Worm (Caenorhabditis elegans) whole organism, L4 larva: ENCODE results near the gene C49F5.13.

ENCODE experiments used
- D1046.2 ChIP-seq: fragments of 200-800 bp; sonication (Bioruptor generic); IDR thresholded peaks from 2 replicates; pipeline ENCODE4 v1.3.6; 2022; ENCODE audit warnings: missing genetic modification characterization, missing compliant biosample characterization
- F26F4.8 ChIP-seq: fragments of 200-800 bp; sonication (Bioruptor generic); conservative IDR thresholded peaks from 2 replicates; pipeline ENCODE4 v1.3.6; 2022; ENCODE audit warnings: missing genetic modification characterization, missing compliant biosample characterization
- F49E8.2 ChIP-seq: sonication (generic microtip); optimal IDR thresholded peaks from 2 replicates; lab custom pipeline; 2016; ENCODE audit warnings: missing compliant biosample characterization, mild to moderate bottlenecking, missing genetic modification characterization, borderline replicate concordance
- Y105C5A.15 ChIP-seq: fragments of 200-800 bp; sonication (Bioruptor generic); IDR thresholded peaks from 2 replicates; pipeline ENCODE4 v1.3.6; 2022; ENCODE audit warnings: missing genetic modification characterization, missing compliant biosample characterization
- Y48G9A.11 ChIP-seq: fragments of 200-800 bp; sonication (Bioruptor generic); IDR thresholded peaks from 2 replicates; pipeline ENCODE4 v1.3.6; 2022; ENCODE audit warnings: missing genetic modification reagents, missing genetic modification characterization, missing compliant biosample characterization
- aha-1 ChIP-seq: fragments of 150-350 bp; peaks from one replicate; lab custom pipeline; 2014; ENCODE audit warnings: missing biosample characterization, missing genetic modification characterization
- arid-1 ChIP-seq: fragments of 200-800 bp; sonication (Bioruptor generic); conservative IDR thresholded peaks from 2 replicates; pipeline ENCODE4 v1.3.6; 2022; ENCODE audit warnings: missing genetic modification reagents, missing genetic modification characterization, missing compliant biosample characterization
- ceh-32 ChIP-seq: sonication (generic microtip); optimal IDR thresholded peaks from 2 replicates; lab custom pipeline; 2016; ENCODE audit warnings: mild to moderate bottlenecking, missing genetic modification characterization, missing compliant biosample characterization; ENCODE audit not compliant: poor library complexity
- ceh-62 ChIP-seq: sonication (generic microtip); optimal IDR thresholded peaks from 2 replicates; lab custom pipeline; 2017; ENCODE audit warnings: missing biosample characterization, missing genetic modification characterization
- ceh-82 ChIP-seq: sonication (generic microtip); optimal IDR thresholded peaks from 2 replicates; lab custom pipeline; 2017; ENCODE audit warnings: missing biosample characterization, missing genetic modification characterization
- cey-2 ChIP-seq: sonication (generic microtip); optimal IDR thresholded peaks from 3 replicates; lab custom pipeline; 2017; ENCODE audit warnings: missing genetic modification characterization, mild to moderate bottlenecking, missing compliant biosample characterization, antibody characterized with exemption, borderline replicate concordance; ENCODE audit not compliant: insufficient read depth
- daf-16 ChIP-seq, 3 experiments: sonication (generic microtip); optimal IDR thresholded peaks; 2 replicates each; lab custom pipeline; 2016 to 2017; ENCODE audit warnings: missing genetic modification characterization in 3 of 3, missing genetic modification reagents in 3 of 3, mild to moderate bottlenecking in 2 of 3, missing compliant biosample characterization in 2 of 3, missing biosample characterization in 1 of 3, moderate library complexity in 1 of 3
- daf-8 ChIP-seq: fragments of 200-800 bp; sonication (Bioruptor generic); IDR thresholded peaks from 2 replicates; pipeline ENCODE4 v1.3.6; 2022; ENCODE audit warnings: missing genetic modification characterization, missing compliant biosample characterization
- dmd-6 ChIP-seq: fragments of 200-800 bp; sonication (Bioruptor generic); IDR thresholded peaks from 2 replicates; pipeline ENCODE4 v1.3.6; 2022; ENCODE audit warnings: missing genetic modification reagents, missing genetic modification characterization, missing compliant biosample characterization
- dve-1 ChIP-seq: sonication (generic microtip); optimal IDR thresholded peaks from 2 replicates; lab custom pipeline; 2017; ENCODE audit warnings: antibody characterized with exemption, mild to moderate bottlenecking, missing genetic modification characterization, missing compliant biosample characterization; ENCODE audit not compliant: insufficient read depth
- fos-1 ChIP-seq: fragments of 150-350 bp; optimal IDR thresholded peaks from 2 replicates; lab custom pipeline; 2014; ENCODE audit warnings: missing biosample characterization, missing genetic modification characterization
- gei-8 ChIP-seq: fragments of 200-800 bp; sonication (Bioruptor generic); optimal IDR thresholded peaks from 2 replicates; lab custom pipeline; 2018; ENCODE audit warnings: mild to moderate bottlenecking, missing genetic modification characterization, missing compliant biosample characterization
- hif-1 ChIP-seq, 2 experiments: sonication (generic microtip); optimal IDR thresholded peaks; 2 replicates each; lab custom pipeline; 2016 to 2017; ENCODE audit warnings: missing compliant biosample characterization in 2 of 2, missing genetic modification characterization in 2 of 2, missing genetic modification reagents in 2 of 2, missing genotype in 2 of 2, mild to moderate bottlenecking in 1 of 2
- hlh-11 ChIP-seq: fragments of 200-800 bp; sonication (Bioruptor generic); optimal IDR thresholded peaks from 2 replicates; lab custom pipeline; 2018; ENCODE audit warnings: mild to moderate bottlenecking, missing genetic modification characterization, missing compliant biosample characterization
- hlh-30 ChIP-seq: sonication (generic microtip); optimal IDR thresholded peaks from 2 replicates; lab custom pipeline; 2017; ENCODE audit warnings: antibody characterized with exemption, mild to moderate bottlenecking, missing genetic modification characterization, missing compliant biosample characterization; ENCODE audit not compliant: insufficient read depth
- lin-1 ChIP-seq: fragments of 200-800 bp; sonication (Bioruptor generic); IDR thresholded peaks from 2 replicates; pipeline ENCODE4 v1.3.6; 2022; ENCODE audit warnings: missing genetic modification reagents, missing genetic modification characterization, missing compliant biosample characterization
- mep-1 ChIP-seq: fragments of 150-350 bp; sonication (generic microtip); optimal IDR thresholded peaks from 3 replicates; lab custom pipeline; 2014; ENCODE audit warnings: missing biosample characterization, missing genetic modification characterization
- nhr-28 ChIP-seq: fragments of 150-350 bp; optimal IDR thresholded peaks from 2 replicates; lab custom pipeline; 2014; ENCODE audit warnings: missing biosample characterization, missing genetic modification characterization
- nhr-41 ChIP-seq: fragments of 200-800 bp; sonication (Bioruptor generic); IDR thresholded peaks from 2 replicates; pipeline ENCODE4 v1.3.6; 2022; ENCODE audit warnings: missing genetic modification reagents, missing genetic modification characterization, missing compliant biosample characterization
- nhr-48 ChIP-seq: sonication (generic microtip); optimal IDR thresholded peaks from 2 replicates; lab custom pipeline; 2016; ENCODE audit warnings: mild to moderate bottlenecking, missing genetic modification characterization, missing compliant biosample characterization
- php-3 ChIP-seq: fragments of 200-800 bp; sonication (Bioruptor generic); IDR thresholded peaks from 2 replicates; pipeline ENCODE4 v1.3.6; 2022; ENCODE audit warnings: missing genetic modification reagents, missing genetic modification characterization, missing compliant biosample characterization
- pqm-1 ChIP-seq: sonication (generic microtip); optimal IDR thresholded peaks from 2 replicates; lab custom pipeline; 2017; ENCODE audit warnings: missing biosample characterization, missing genetic modification characterization
- skn-1 ChIP-seq: fragments of 150-350 bp; optimal IDR thresholded peaks from 2 replicates; lab custom pipeline; 2014; ENCODE audit warnings: missing biosample characterization, missing genetic modification characterization
- snpc-1.2 ChIP-seq: fragments of 200-800 bp; sonication (Bioruptor generic); IDR thresholded peaks from 2 replicates; pipeline ENCODE4 v1.3.6; 2022; ENCODE audit warnings: missing genetic modification reagents, missing genetic modification characterization, missing compliant biosample characterization
- tra-1 ChIP-seq: fragments of 200-800 bp; sonication (Bioruptor generic); IDR thresholded peaks from 2 replicates; pipeline ENCODE4 v1.3.6; 2022; ENCODE audit warnings: missing genetic modification reagents, missing genetic modification characterization, missing compliant biosample characterization
- unc-62 ChIP-seq, 3 experiments: fragments of 150-350 bp in 1 of 3; sonication (generic microtip); optimal IDR thresholded peaks in 2 of 3; peaks in 1 of 3; 1 replicate in 1 of 3; 2 replicates in 2 of 3; lab custom pipeline; 2014 to 2017; ENCODE audit warnings: missing biosample characterization in 3 of 3, missing genetic modification characterization in 3 of 3, missing genetic modification reagents in 3 of 3, missing genotype in 1 of 3
- zfp-2 ChIP-seq: sonication (generic microtip); optimal IDR thresholded peaks from 2 replicates; lab custom pipeline; 2016; ENCODE audit warnings: mild to moderate bottlenecking, missing genetic modification characterization, missing compliant biosample characterization

C49F5.13 gene

ce11 chrX:12001600-12001999 lies 40.4 kb downstream of the C49F5.13 start:
- no peak for TF ChIP-seq daf-16 (GFP tag; optimal IDR thresholded peaks at IDR 0.05; lab: Kevin White, UChicago)
- peak; percentile 38 for TF ChIP-seq daf-16 (tag; optimal IDR thresholded peaks at IDR 0.05; lab: Kevin White, UChicago)
- TF ChIP-seq lin-1 (GFP tag; lab: Robert Waterston, UW), result 0 out of 2 replicates have a peak, but pooled peaks have one; percentile 20
- no peak for TF ChIP-seq zfp-2 (tag; lab: Kevin White, UChicago)
- 0 out of 2 replicates have a peak, but pooled peaks have one; percentile 28 for TF ChIP-seq php-3 (GFP tag; lab: Robert Waterston, UW)
- peak; percentile 2 for TF ChIP-seq aha-1
- TF ChIP-seq dve-1 (tag; lab: Kevin White, UChicago), result peak; percentile 28
- peak; percentile 67 for TF ChIP-seq pqm-1 (tag; lab: Kevin White, UChicago)
- TF ChIP-seq hif-1 (tag; optimal IDR thresholded peaks at IDR 0.05; lab: Kevin White, UChicago), result peak in 1 of 2 experiments; percentile 22
- TF ChIP-seq hlh-11 (tag; lab: Kevin White, UChicago), result peak; percentile 57
- no peak for TF ChIP-seq gei-8 (GFP tag; lab: Kevin White, UChicago)
- peak; percentile 2 for TF ChIP-seq nhr-48
- no peak for TF ChIP-seq Y48G9A.11
- no peak for TF ChIP-seq hlh-30
- TF ChIP-seq skn-1, result no peak
- peak; percentile 64 for TF ChIP-seq nhr-28 (tag; lab: Kevin White, UChicago)
- TF ChIP-seq ceh-62 (tag; lab: Kevin White, UChicago), result no peak
- TF ChIP-seq F49E8.2, result no peak
- TF ChIP-seq ceh-32, result no peak
- TF ChIP-seq fos-1 (tag; lab: Kevin White, UChicago), result no peak

- no peak for TF ChIP-seq daf-16 (GFP tag; optimal IDR thresholded peaks at IDR 0.05; lab: Kevin White, UChicago)
- peak; percentile 33 for TF ChIP-seq daf-16 (tag; optimal IDR thresholded peaks at IDR 0.05; lab: Kevin White, UChicago)
- TF ChIP-seq daf-8, result no peak
- TF ChIP-seq nhr-28 (tag; lab: Kevin White, UChicago), result peak; percentile 1
- peak; percentile 21 for TF ChIP-seq pqm-1 (tag; lab: Kevin White, UChicago)
- no peak for TF ChIP-seq nhr-41 (GFP tag; lab: Robert Waterston, UW)
- no peak for TF ChIP-seq snpc-1.2 (GFP tag; lab: Robert Waterston, UW)
- no peak for TF ChIP-seq php-3 (GFP tag; lab: Robert Waterston, UW)
- TF ChIP-seq mep-1 (tag; lab: Kevin White, UChicago), result no peak
- TF ChIP-seq hlh-11 (tag; lab: Kevin White, UChicago), result peak; percentile 20
- peak; percentile 2 for TF ChIP-seq dve-1 (tag; lab: Kevin White, UChicago)
- TF ChIP-seq unc-62 (GFP tag; optimal IDR thresholded peaks at IDR 0.05 in 1 of 2; lab: Kevin White, UChicago), result peak in 1 of 2 experiments; percentile 38
- no peak for TF ChIP-seq unc-62 (tag; optimal IDR thresholded peaks at IDR 0.05; lab: Kevin White, UChicago)
- TF ChIP-seq ceh-82 (tag; lab: Kevin White, UChicago), result no peak
- TF ChIP-seq F26F4.8 (GFP tag; lab: Robert Waterston, UW), result no peak
- no peak for TF ChIP-seq Y105C5A.15
- no peak for TF ChIP-seq D1046.2 (GFP tag; lab: Robert Waterston, UW)
- no peak for TF ChIP-seq hlh-30
Observed at ce11 chrX:12003969-12004368, 42.8 kb downstream of the C49F5.13 start.

ce11 chrX:12004925-12005324 lies 43.7 kb downstream of the C49F5.13 start:
- no peak for TF ChIP-seq php-3 (GFP tag; lab: Robert Waterston, UW)
- TF ChIP-seq dmd-6 (GFP tag; lab: Robert Waterston, UW), result peak; percentile 72
- TF ChIP-seq arid-1 (GFP tag; lab: Robert Waterston, UW), result no peak
- TF ChIP-seq nhr-28 (tag; lab: Kevin White, UChicago), result peak; percentile 8
- peak; percentile 63 for TF ChIP-seq hlh-11 (tag; lab: Kevin White, UChicago)
- peak; percentile 51 for TF ChIP-seq pqm-1 (tag; lab: Kevin White, UChicago)
- 0 out of 2 replicates have a peak, but pooled peaks have one; percentile 17 for TF ChIP-seq tra-1 (GFP tag; lab: Robert Waterston, UW)
- TF ChIP-seq daf-16 (GFP tag; optimal IDR thresholded peaks at IDR 0.05; lab: Kevin White, UChicago), result no peak
- TF ChIP-seq daf-16 (tag; optimal IDR thresholded peaks at IDR 0.05; lab: Kevin White, UChicago), result peak; percentile 91
- TF ChIP-seq dve-1 (tag; lab: Kevin White, UChicago), result peak; percentile 8
- TF ChIP-seq cey-2 (tag; lab: Kevin White, UChicago), result no peak
